Worm (Caenorhabditis elegans) whole organism, mixed stage, embryonic: Measurements from ENCODE around the gene F09C6.15.

Experiments used
- M03D4.4 ChIP-seq: sonication (generic microtip); optimal IDR thresholded peaks from 2 replicates; lab custom pipeline; 2017; ENCODE audit warnings: mild to moderate bottlenecking, missing genetic modification characterization, missing compliant biosample characterization
- bed-3 ChIP-seq: fragments of 200-800 bp; sonication (Bioruptor generic); optimal IDR thresholded peaks from 3 replicates; lab custom pipeline; 2018; ENCODE audit warnings: mild to moderate bottlenecking, missing genetic modification characterization, moderate library complexity, missing compliant biosample characterization
- blmp-1 ChIP-seq: fragments of 150-350 bp; optimal IDR thresholded peaks from 2 replicates; lab custom pipeline; 2014; ENCODE audit warnings: missing biosample characterization, missing genetic modification characterization
- ceh-39 ChIP-seq: fragments of 150-350 bp; optimal IDR thresholded peaks from 2 replicates; lab custom pipeline; 2014; ENCODE audit warnings: missing biosample characterization, missing genetic modification characterization
- ceh-43 ChIP-seq: fragments of 200-800 bp; sonication (Bioruptor generic); optimal IDR thresholded peaks from 2 replicates; lab custom pipeline; 2018; ENCODE audit warnings: mild to moderate bottlenecking, missing genetic modification characterization, moderate library complexity, missing compliant biosample characterization
- ceh-83 ChIP-seq: fragments of 200-800 bp; sonication (Bioruptor generic); optimal IDR thresholded peaks from 2 replicates; lab custom pipeline; 2018; ENCODE audit warnings: mild to moderate bottlenecking, missing genetic modification characterization, missing compliant biosample characterization
- ces-1 ChIP-seq: fragments of 150-350 bp; optimal IDR thresholded peaks from 2 replicates; lab custom pipeline; 2014; ENCODE audit warnings: missing biosample characterization, missing genetic modification reagents, missing genetic modification characterization
- cnd-1 ChIP-seq: fragments of 200-800 bp; sonication (Bioruptor generic); optimal IDR thresholded peaks from 2 replicates; lab custom pipeline; 2018; ENCODE audit warnings: mild to moderate bottlenecking, missing genetic modification characterization, missing compliant biosample characterization
- elt-1 ChIP-seq: sonication (generic microtip); optimal IDR thresholded peaks from 2 replicates; lab custom pipeline; 2017; ENCODE audit warnings: missing genetic modification characterization, mild to moderate bottlenecking, missing compliant biosample characterization, antibody characterized with exemption, moderate library complexity, borderline replicate concordance; ENCODE audit not compliant: insufficient read depth
- elt-3 ChIP-seq: fragments of 150-350 bp; optimal IDR thresholded peaks from 2 replicates; lab custom pipeline; 2014; ENCODE audit warnings: missing biosample characterization, missing genetic modification characterization
- ham-2 ChIP-seq: fragments of 200-800 bp; sonication (Bioruptor generic); optimal IDR thresholded peaks from 2 replicates; lab custom pipeline; 2018; ENCODE audit warnings: mild to moderate bottlenecking, missing genetic modification characterization, missing compliant biosample characterization
- hlh-1 ChIP-seq: fragments of 150-350 bp; optimal IDR thresholded peaks from 2 replicates; lab custom pipeline; 2014; ENCODE audit warnings: missing biosample characterization, missing genetic modification reagents, missing genetic modification characterization
- lin-32 ChIP-seq: fragments of 200-800 bp; sonication (Bioruptor generic); optimal IDR thresholded peaks from 2 replicates; lab custom pipeline; 2018; ENCODE audit warnings: mild to moderate bottlenecking, missing genetic modification characterization, missing compliant biosample characterization
- mab-5 ChIP-seq: fragments of 150-350 bp; optimal IDR thresholded peaks from 2 replicates; lab custom pipeline; 2014; ENCODE audit warnings: missing biosample characterization, missing genetic modification characterization
- mep-1 ChIP-seq: fragments of 150-350 bp; optimal IDR thresholded peaks from 2 replicates; lab custom pipeline; 2017; ENCODE audit warnings: missing biosample characterization, missing genetic modification reagents, missing genetic modification characterization, inconsistent platforms
- mls-2 ChIP-seq: sonication (generic microtip); optimal IDR thresholded peaks from 2 replicates; lab custom pipeline; 2016; ENCODE audit warnings: mild to moderate bottlenecking, missing genetic modification characterization, moderate library complexity, missing compliant biosample characterization
- nhr-12 ChIP-seq: fragments of 150-350 bp; optimal IDR thresholded peaks from 2 replicates; lab custom pipeline; 2014; ENCODE audit warnings: missing biosample characterization, missing genetic modification characterization
- nhr-2 ChIP-seq: fragments of 150-350 bp; optimal IDR thresholded peaks from 2 replicates; lab custom pipeline; 2014; ENCODE audit warnings: missing biosample characterization, missing genetic modification characterization
- nhr-237 ChIP-seq: fragments of 150-350 bp; optimal IDR thresholded peaks from 2 replicates; lab custom pipeline; 2014; ENCODE audit warnings: missing biosample characterization, missing genetic modification characterization
- nhr-28 ChIP-seq: fragments of 150-350 bp; optimal IDR thresholded peaks from 2 replicates; lab custom pipeline; 2014; ENCODE audit warnings: missing biosample characterization, missing genetic modification characterization
- nhr-76 ChIP-seq: sonication (generic microtip); optimal IDR thresholded peaks from 2 replicates; lab custom pipeline; 2017; ENCODE audit warnings: missing biosample characterization, missing genetic modification characterization
- pha-4 ChIP-seq: fragments of 150-350 bp; optimal IDR thresholded peaks from 2 replicates; lab custom pipeline; 2018; ENCODE audit warnings: missing biosample characterization, missing genetic modification reagents, missing genetic modification characterization
- sem-2 ChIP-seq: fragments of 200-800 bp; sonication (Bioruptor generic); optimal IDR thresholded peaks from 2 replicates; lab custom pipeline; 2018; ENCODE audit warnings: mild to moderate bottlenecking, missing genetic modification characterization, missing compliant biosample characterization
- snpc-4 ChIP-seq: fragments of 150-350 bp; optimal IDR thresholded peaks from 2 replicates; lab custom pipeline; 2014; ENCODE audit warnings: missing biosample characterization, missing genetic modification characterization
- sptf-1 ChIP-seq: sonication (generic microtip); optimal IDR thresholded peaks from 2 replicates; lab custom pipeline; 2017; ENCODE audit warnings: mild to moderate bottlenecking, missing genetic modification characterization, moderate library complexity, missing compliant biosample characterization
- unc-120 ChIP-seq: sonication (generic microtip); optimal IDR thresholded peaks from 2 replicates; lab custom pipeline; 2017; ENCODE audit warnings: missing genetic modification characterization, missing compliant biosample characterization; ENCODE audit not compliant: poor library complexity, severe bottlenecking
- unc-39 ChIP-seq: fragments of 150-350 bp; optimal IDR thresholded peaks from 2 replicates; lab custom pipeline; 2014; ENCODE audit warnings: missing biosample characterization, missing genetic modification characterization
- unc-62 ChIP-seq: fragments of 150-350 bp; optimal IDR thresholded peaks from 2 replicates; lab custom pipeline; 2014; ENCODE audit warnings: missing biosample characterization, missing genetic modification reagents, missing genetic modification characterization
- zip-8 ChIP-seq: fragments of 150-350 bp; optimal IDR thresholded peaks from 2 replicates; lab custom pipeline; 2014; ENCODE audit warnings: missing biosample characterization, missing genetic modification characterization
- ztf-11 ChIP-seq: fragments of 150-350 bp; optimal IDR thresholded peaks from 2 replicates; lab custom pipeline; 2014; ENCODE audit warnings: missing biosample characterization, missing genetic modification characterization

F09C6.15 gene

DNA sequence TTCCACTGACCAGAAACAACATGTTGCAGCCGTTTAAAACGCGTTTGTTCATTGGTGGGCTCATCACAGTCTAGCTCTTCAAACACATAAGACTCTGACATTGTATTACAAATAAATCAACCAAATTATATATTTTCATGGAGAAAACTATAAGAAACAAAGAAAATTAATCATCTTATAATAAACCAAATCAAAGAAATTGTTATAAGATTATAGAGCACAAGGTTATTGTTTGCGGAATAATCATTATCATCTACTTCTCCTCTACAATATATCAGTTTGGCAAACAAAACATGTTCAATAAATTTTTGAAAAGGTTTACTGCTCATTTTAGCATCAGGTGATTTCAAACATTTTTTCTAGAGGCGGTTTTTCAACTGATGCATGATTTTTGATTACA lies 31.8 kb upstream of the F09C6.15 start, which contains the start of the genes clec-32 and clec-24:
Gene clec-32 (minus strand): TSS at position 101 of the 400 bp plus-strand sequence.
Gene clec-24 (plus strand): TSS at position 294 of the 400 bp plus-strand sequence.
- no peak for TF ChIP-seq cnd-1 (tag; lab: Kevin White, UChicago)
- TF ChIP-seq hlh-1 (tag; lab: Kevin White, UChicago), result no peak
- TF ChIP-seq blmp-1 (tag; lab: Kevin White, UChicago), result no peak
- TF ChIP-seq nhr-237, result no peak
- no peak for TF ChIP-seq ceh-39 (tag; lab: Kevin White, UChicago)
- no peak for TF ChIP-seq nhr-12 (tag; lab: Kevin White, UChicago)
- TF ChIP-seq unc-39 (tag; lab: Kevin White, UChicago), result no peak
- TF ChIP-seq nhr-28 (tag; lab: Kevin White, UChicago), result no peak
- TF ChIP-seq, all 35 proteins: peak for 0

DNA sequence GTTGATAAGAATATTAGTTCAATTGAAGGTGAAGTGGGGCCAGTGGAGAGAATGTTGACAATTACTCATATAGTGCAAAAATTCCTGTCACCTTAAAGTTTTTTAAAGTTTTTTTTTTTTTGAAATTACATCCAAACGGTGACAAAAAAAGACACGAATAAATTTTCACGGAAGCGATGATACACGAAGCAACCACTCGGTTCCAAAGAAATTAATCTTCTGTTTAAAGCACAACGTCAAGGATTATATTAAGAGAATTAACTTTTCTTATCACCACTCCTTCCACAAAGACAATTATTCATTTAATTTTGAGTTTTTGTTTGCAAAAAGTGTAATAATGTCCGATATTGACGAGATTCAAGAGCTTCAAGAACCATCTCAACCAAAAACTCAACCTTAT lies 28.1 kb upstream of the F09C6.15 start, which contains the start of gene clec-28:
Gene clec-28 (plus strand): TSS at position 301 of the 400 bp plus-strand sequence.
- TF ChIP-seq hlh-1 (tag; lab: Kevin White, UChicago) (no peak), bed-3 (no peak), mep-1 (tag; lab: Kevin White, UChicago) (no peak), pha-4 (tag; lab: Kevin White, UChicago) (no peak), unc-39 (tag; lab: Kevin White, UChicago) (no peak), elt-1 (tag; lab: Kevin White, UChicago) (no peak), lin-32 (no peak), nhr-12 (tag; lab: Kevin White, UChicago) (no peak), M03D4.4 (tag; lab: Kevin White, UChicago) (no peak), elt-3 (no peak), cnd-1 (tag; lab: Kevin White, UChicago) (no peak)

DNA sequence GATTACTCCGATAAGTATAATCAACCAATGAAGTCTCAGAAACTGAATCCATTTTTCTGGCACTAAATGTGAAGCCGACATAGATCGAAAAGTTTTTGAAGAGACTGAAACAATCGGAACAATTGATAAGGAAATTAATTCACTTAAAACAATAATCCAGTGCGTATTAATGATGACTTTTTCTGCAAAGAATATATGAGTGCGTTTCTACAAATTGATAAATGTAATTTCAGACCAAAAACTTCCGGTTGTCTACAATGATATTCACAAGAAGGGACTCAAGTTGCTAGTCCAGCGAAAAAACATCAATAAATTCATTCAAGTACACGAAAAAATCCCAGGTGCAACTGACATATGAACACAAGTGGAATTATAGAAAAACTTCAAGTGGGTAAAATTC lies 23.8 kb upstream of the F09C6.15 start, which contains the start of gene clec-33:
Gene clec-33 (minus strand): TSS at position 101 of the 400 bp plus-strand sequence.
- no peak for TF ChIP-seq zip-8 (tag; lab: Kevin White, UChicago)
- TF ChIP-seq bed-3, result no peak
- no peak for TF ChIP-seq ham-2
- no peak for TF ChIP-seq nhr-76 (tag; lab: Kevin White, UChicago)
- TF ChIP-seq elt-1 (tag; lab: Kevin White, UChicago), result no peak
- no peak for TF ChIP-seq mls-2 (tag; lab: Kevin White, UChicago)
- TF ChIP-seq blmp-1 (tag; lab: Kevin White, UChicago), result no peak

DNA sequence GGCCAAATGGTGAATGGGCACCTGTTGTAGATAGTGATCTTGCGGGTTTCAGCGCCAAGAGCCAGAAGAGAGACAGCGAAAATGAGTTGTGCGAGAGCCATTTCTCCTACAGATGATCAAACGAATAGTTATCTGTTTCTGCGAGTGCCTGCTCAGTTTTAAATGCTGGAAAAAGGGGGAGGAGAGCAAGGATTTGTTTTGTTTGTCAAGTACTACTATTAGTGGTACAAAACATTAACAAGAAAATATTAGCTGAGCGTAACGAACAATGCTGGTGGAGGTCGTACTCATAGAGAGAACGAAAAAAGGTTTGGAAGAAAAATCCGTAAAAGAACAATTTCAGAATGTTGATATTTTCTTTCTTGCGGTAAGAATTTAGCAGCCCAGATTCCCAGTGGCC lies 22.2 kb upstream of the F09C6.15 start, which contains the start of gene thn-4:
Gene thn-4 (minus strand): TSS at position 101 of the 400 bp plus-strand sequence.
- no peak for TF ChIP-seq ceh-83

DNA sequence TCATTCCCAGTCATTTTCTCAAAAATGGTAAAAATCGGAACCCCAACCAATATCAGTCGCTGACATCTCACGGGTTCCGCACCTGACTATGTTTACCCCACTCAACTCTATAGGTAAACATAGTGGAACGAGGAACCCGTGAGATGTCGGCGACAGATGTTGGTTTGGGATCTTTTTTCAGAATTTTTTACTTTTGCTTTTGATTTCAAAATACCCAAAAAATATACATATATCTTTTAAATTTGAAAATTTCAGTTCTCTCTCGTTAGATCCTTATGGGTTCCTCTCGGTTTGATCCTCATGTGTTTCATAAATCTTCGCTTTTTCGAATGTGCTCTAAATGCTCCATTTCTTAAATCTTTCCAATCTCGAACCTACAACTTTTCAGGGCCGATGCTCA lies 19.9 kb upstream of the F09C6.15 start, which contains the start of gene srw-23:
Gene srw-23 (plus strand): TSS at position 301 of the 400 bp plus-strand sequence.
- TF ChIP-seq sem-2 (GFP tag; lab: Kevin White, UChicago) (no peak), hlh-1 (tag; lab: Kevin White, UChicago) (no peak), ceh-83 (no peak), mls-2 (tag; lab: Kevin White, UChicago) (no peak), mab-5 (tag; lab: Kevin White, UChicago) (no peak), M03D4.4 (tag; lab: Kevin White, UChicago) (no peak), unc-39 (tag; lab: Kevin White, UChicago) (no peak), ces-1 (no peak), mep-1 (tag; lab: Kevin White, UChicago) (no peak), cnd-1 (tag; lab: Kevin White, UChicago) (no peak), ceh-43 (GFP tag; lab: Kevin White, UChicago) (no peak), nhr-2 (no peak), blmp-1 (tag; lab: Kevin White, UChicago) (no peak), unc-62 (GFP tag; lab: Kevin White, UChicago) (no peak)

DNA sequence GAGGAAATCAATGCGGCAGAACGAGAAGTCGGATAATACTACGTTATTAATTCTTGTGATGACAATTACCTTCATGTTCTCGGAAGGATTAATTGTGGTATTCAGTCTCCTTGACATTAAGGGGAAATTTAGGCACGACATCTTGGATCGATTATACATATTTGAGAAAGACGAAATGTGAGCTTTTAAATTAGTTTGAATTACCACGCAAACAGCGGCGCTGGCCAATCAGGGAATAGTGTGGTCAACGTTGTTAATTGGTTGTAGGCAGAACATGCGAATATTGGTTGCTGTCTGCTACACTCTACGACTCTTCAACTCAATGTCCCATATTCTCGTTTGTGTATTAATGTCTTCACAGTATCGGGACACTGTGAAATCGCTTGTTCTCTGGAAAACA lies 18.6 kb upstream of the F09C6.15 start, which contains the start of gene F49A5.10:
Gene F49A5.10 (plus strand): TSS at position 301 of the 400 bp plus-strand sequence.
- TF ChIP-seq nhr-2, result no peak
- no peak for TF ChIP-seq sptf-1
- TF ChIP-seq snpc-4 (tag; lab: Kevin White, UChicago), result no peak
- no peak for TF ChIP-seq ceh-39 (tag; lab: Kevin White, UChicago)
- no peak for TF ChIP-seq nhr-76 (tag; lab: Kevin White, UChicago)
- TF ChIP-seq elt-3, result no peak
- no peak for TF ChIP-seq bed-3
- no peak for TF ChIP-seq mls-2 (tag; lab: Kevin White, UChicago)
- no peak for TF ChIP-seq cnd-1 (tag; lab: Kevin White, UChicago)
- no peak for TF ChIP-seq ceh-83
- no peak for TF ChIP-seq sem-2 (GFP tag; lab: Kevin White, UChicago)
- TF ChIP-seq zip-8 (tag; lab: Kevin White, UChicago), result no peak
- no peak for TF ChIP-seq blmp-1 (tag; lab: Kevin White, UChicago)
- TF ChIP-seq unc-120 (tag; lab: Kevin White, UChicago), result no peak
- no peak for TF ChIP-seq unc-62 (GFP tag; lab: Kevin White, UChicago)
- no peak for TF ChIP-seq ztf-11
- TF ChIP-seq elt-1 (tag; lab: Kevin White, UChicago), result no peak
